Worm (Caenorhabditis elegans): ENCODE data around the gene med-1.

The med-1 gene

DNA sequence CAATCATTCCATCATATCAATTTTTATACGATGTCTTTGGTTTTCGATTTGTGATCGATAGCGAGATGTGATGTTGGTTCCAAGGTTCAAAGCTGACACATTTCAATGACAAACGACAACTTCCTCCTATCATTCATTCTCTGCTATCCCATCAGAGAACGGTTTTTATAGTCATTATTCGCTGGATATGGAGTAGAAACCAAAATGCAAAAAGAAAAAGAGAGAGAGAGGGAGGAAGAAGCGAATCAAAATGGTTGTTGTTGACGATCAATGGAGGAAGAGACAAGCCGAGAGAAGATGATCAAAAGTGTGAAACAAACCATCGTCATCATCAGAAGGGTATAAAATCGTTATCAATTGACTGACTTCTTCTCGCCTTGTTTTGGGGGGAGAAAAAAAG lies 5.0 kb upstream of the med-1 start, which contains the start of gene T24D3.2:
TSS of gene T24D3.2 (plus strand) at position 304 of the 400 bp plus-strand sequence.
- TF ChIP-seq sox-2 (GFP tag; IDR thresholded peaks at IDR 0.05) (no peak), hlh-13 (GFP tag; optimal IDR thresholded peaks at IDR 0.05) (no peak), ahr-1 (tag; optimal IDR thresholded peaks at IDR 0.05) (no peak), lim-6 (tag; optimal IDR thresholded peaks at IDR 0.05) (no peak), hlh-15 (tag; optimal IDR thresholded peaks at IDR 0.05) (no peak), dve-1 (tag; optimal IDR thresholded peaks at IDR 0.05) (no peak), ceh-19 (GFP tag; optimal IDR thresholded peaks at IDR 0.05) (no peak), pax-1 (tag; optimal IDR thresholded peaks at IDR 0.05) (no peak), F13H6.1 (tag; optimal IDR thresholded peaks at IDR 0.05) (no peak), ceh-6 (GFP tag; optimal IDR thresholded peaks at IDR 0.05) (no peak), pat-9 (tag; optimal IDR thresholded peaks at IDR 0.05) (no peak), C08G9.2 (tag; optimal IDR thresholded peaks at IDR 0.05) (no peak), nfya-1 (tag; optimal IDR thresholded peaks at IDR 0.05) (no peak)

ce11 chrX:12434086-12434485 lies 3.7 kb downstream of the med-1 start, which contains the start of gene tsct-1:
Gene tsct-1 (plus strand): TSS chrX:12434097.
- TF ChIP-seq ceh-30 (tag; optimal IDR thresholded peaks at IDR 0.05) (no peak), F13H6.1 (tag; optimal IDR thresholded peaks at IDR 0.05) (no peak), C08G9.2 (tag; optimal IDR thresholded peaks at IDR 0.05) (no peak), ref-2 (tag; optimal IDR thresholded peaks at IDR 0.05) (no peak), elt-2 (tag; optimal IDR thresholded peaks at IDR 0.05) (no peak), unc-86 (tag; optimal IDR thresholded peaks at IDR 0.05) (no peak), pqm-1 (tag; optimal IDR thresholded peaks at IDR 0.05) (no peak), pha-4 (tag; optimal IDR thresholded peaks at IDR 0.05) (no peak), npax-4 (tag; optimal IDR thresholded peaks at IDR 0.05) (no peak)

DNA sequence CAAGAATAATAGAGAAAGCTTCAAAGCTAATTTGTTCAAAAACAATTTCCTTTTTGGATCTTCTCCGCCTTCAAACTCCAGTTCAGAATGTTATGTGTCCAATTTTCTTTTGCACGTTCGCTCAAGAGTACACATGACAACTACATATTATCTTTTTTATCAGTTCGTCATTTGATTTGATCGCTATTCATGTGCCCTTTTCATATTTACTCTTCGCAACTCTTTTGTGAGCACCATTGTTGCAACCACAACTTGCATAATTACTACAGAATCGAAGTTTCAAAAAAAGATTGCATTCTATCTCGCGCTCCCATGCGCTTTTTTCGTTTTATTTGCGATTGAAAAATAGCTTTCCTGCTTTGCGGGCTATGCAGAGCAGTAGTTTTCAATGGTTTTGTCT lies 4.8 kb downstream of the med-1 start:
- TF ChIP-seq eyg-1 (tag; optimal IDR thresholded peaks at IDR 0.05) (no peak), ceh-6 (GFP tag; optimal IDR thresholded peaks at IDR 0.05) (no peak)

DNA sequence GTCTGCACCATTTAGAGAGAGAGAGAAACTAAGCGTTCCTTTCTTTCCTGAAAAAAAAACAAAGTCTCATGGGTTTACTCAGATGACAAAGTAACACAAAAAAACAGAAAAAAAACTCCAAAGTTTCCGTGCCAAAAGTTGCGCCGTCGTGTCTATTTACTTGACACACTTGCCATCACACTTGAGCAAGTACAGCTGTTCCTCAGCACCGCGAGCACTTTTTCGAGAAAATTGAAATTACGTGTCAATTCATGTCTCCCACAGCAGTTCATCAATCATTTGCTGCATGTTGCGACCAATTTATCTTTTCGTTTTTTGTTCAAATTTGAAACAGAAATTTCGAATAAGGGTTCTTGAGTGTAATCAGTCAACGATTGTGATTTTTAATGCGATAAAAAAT lies 6.1 kb downstream of the med-1 start:
- TF ChIP-seq dmd-4 (tag; optimal IDR thresholded peaks at IDR 0.05; ENCODE audit: borderline replicate concordance) (no peak), sox-4 (tag; optimal IDR thresholded peaks at IDR 0.05) (no peak), lin-11 (tag; optimal IDR thresholded peaks at IDR 0.05) (no peak), pax-1 (tag; optimal IDR thresholded peaks at IDR 0.05) (no peak), zip-5 (tag; optimal IDR thresholded peaks at IDR 0.05) (no peak), unc-55 (GFP tag; optimal IDR thresholded peaks at IDR 0.05) (no peak), nhr-232 (tag; optimal IDR thresholded peaks at IDR 0.05) (no peak), ceh-22 (tag; optimal IDR thresholded peaks at IDR 0.05) (no peak), nhr-11 (tag; optimal IDR thresholded peaks at IDR 0.05) (no peak), che-1 (tag; optimal IDR thresholded peaks at IDR 0.05) (no peak), pag-3 (tag; optimal IDR thresholded peaks at IDR 0.05; ENCODE audit: borderline replicate concordance) (no peak)

DNA sequence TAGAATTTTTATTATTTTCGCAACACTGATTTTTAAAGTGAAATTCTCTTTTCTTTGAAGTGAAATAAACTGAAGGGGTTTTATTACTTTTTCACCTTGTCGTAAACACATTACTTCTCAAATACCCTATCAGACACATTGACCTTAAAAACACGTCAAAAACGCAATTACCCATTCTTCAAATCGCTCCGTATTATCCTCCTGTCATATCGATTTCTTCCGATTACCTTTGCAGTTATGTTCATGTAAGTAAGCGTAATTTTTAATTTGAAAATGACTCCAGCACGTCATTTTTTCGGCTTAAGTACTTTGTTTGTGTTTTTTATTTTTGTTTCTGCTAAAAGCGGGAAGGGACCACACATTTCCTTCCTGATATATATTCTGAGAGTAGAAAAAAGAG lies 7.9 kb downstream of the med-1 start:
- TF ChIP-seq ceh-24 (tag; optimal IDR thresholded peaks at IDR 0.05): no peak
- TF ChIP-seq ztf-16 (tag; optimal IDR thresholded peaks at IDR 0.05): no peak

DNA sequence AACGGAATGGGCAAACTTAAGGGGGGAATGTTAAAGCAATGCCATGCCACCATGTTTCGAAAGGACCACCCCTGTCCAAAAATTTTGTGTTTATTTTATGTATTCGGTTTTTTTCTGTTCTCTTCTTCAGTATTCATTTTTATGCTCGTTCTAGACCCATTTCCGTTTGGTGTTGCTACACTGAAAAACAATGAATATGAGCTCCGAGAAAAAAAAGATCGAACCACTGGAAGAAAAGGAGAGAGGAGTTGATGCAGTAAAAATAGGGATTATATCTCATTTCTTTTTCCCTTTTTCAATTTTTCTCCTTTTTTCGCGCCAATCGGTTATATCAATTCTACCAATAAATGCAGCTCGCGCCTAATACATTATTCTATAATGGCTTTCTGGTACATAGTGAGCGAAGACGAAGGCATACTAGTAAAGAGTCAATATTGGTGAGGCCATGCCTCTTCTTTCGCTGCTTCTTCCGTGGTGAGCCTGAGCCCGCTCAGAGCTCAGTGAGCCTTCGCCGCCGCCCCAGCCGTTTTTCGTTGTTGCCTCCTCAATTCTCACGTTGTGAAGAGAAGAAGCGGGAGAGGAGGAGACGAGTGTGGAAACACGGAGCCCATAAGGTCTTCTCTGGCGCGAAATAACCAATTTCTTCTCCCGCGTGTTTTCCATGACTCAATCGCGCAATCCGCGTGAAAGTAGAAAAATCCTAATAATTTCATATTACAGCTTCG lies 9.8 kb downstream of the med-1 start:
- TF ChIP-seq unc-42 (tag; optimal IDR thresholded peaks at IDR 0.05): peak; percentile 8
- TF ChIP-seq unc-55 (GFP tag; optimal IDR thresholded peaks at IDR 0.05): no peak
- TF ChIP-seq zip-5 (tag; optimal IDR thresholded peaks at IDR 0.05): no peak
- no peak for TF ChIP-seq ceh-45 (GFP tag; IDR thresholded peaks at IDR 0.05)

Data from whole organism, late embryonic.